Worm (Caenorhabditis elegans): Measurements from ENCODE around the gene ZC443.1.

- TF ChIP-seq fkh-8 (tag; optimal IDR thresholded peaks at IDR 0.05) (peak; percentile 59), unc-130 (tag; optimal IDR thresholded peaks at IDR 0.05) (no peak), efl-1 (optimal IDR thresholded peaks at IDR 0.05) (no peak), efl-1 (GFP tag; optimal IDR thresholded peaks at IDR 0.05 in 1 of 2) (peak in 1 of 2 experiments; percentile 86), ztf-11 (tag; optimal IDR thresholded peaks at IDR 0.05) (no peak), nhr-237 (tag; optimal IDR thresholded peaks at IDR 0.05) (no peak), tbx-2 (tag; optimal IDR thresholded peaks at IDR 0.05) (no peak), F16B12.6 (tag; optimal IDR thresholded peaks at IDR 0.05) (no peak)
These were observed 36.0 kb downstream of the ZC443.1 start for ce11 chrV:12773852-12774251.
